Worm (Caenorhabditis elegans): Measurements from ENCODE around the gene F13B12.7.

DNA sequence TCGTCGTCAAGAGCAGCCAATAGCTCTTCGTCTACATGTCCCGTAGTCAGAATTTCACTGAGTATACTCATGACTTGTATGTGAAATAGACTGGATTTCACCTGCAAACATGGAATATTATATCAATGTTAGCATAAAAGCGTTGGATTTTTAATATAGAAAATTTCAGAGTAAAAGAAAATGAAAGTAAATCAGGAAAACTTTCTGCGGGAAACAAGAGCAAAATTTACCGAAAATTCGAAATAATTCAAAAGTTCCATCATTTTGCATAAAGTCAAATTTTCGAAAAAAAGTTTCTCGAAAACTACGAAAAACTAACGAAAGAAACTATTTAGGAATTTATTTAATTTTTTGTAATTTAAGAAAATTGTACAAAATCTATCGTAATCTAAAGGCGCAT, 25.8 kb upstream of the F13B12.7 start, which contains the start of gene F13B12.6:
- TF ChIP-seq nhr-237 (tag; optimal IDR thresholded peaks at IDR 0.05): no peak
- no peak for TF ChIP-seq nhr-11 (tag; optimal IDR thresholded peaks at IDR 0.05)
- TF ChIP-seq aly-2 (tag; optimal IDR thresholded peaks at IDR 0.05): no peak
